Worm (Caenorhabditis elegans) whole organism, L3 larva: ENCODE measurements around the gene ztf-20.

Experiments
- ama-1 ChIP-seq: fragments of 150-350 bp; optimal IDR thresholded peaks from 2 replicates; lab custom pipeline; 2018
- egl-5 ChIP-seq: fragments of 150-350 bp; optimal IDR thresholded peaks from 2 replicates; lab custom pipeline; 2017; ENCODE audit warnings: missing biosample characterization, missing genetic modification reagents, missing genetic modification characterization, inconsistent platforms
- elt-1 ChIP-seq: fragments of 150-350 bp; optimal IDR thresholded peaks from 2 replicates; lab custom pipeline; 2014; ENCODE audit warnings: missing biosample characterization, missing genetic modification characterization
- lin-15B ChIP-seq: fragments of 150-350 bp; optimal IDR thresholded peaks from 2 replicates; lab custom pipeline; 2014; ENCODE audit warnings: missing biosample characterization, missing genetic modification characterization
- mdl-1 ChIP-seq: fragments of 150-350 bp; optimal IDR thresholded peaks from 2 replicates; lab custom pipeline; 2014; ENCODE audit warnings: missing biosample characterization, missing genetic modification characterization
- nhr-25 ChIP-seq: sonication (generic microtip); optimal IDR thresholded peaks from 2 replicates; lab custom pipeline; 2017; ENCODE audit warnings: missing biosample characterization, missing genetic modification characterization
- nhr-76 ChIP-seq: fragments of 150-350 bp; sonication (generic microtip); optimal IDR thresholded peaks from 5 replicates; lab custom pipeline; 2014; ENCODE audit warnings: missing biosample characterization, missing genetic modification characterization
- nhr-77 ChIP-seq: fragments of 150-350 bp; optimal IDR thresholded peaks from 2 replicates; lab custom pipeline; 2014; ENCODE audit warnings: missing biosample characterization, missing genetic modification characterization
- sea-2 ChIP-seq: fragments of 150-350 bp; sonication (generic microtip); optimal IDR thresholded peaks from 4 replicates; lab custom pipeline; 2014; ENCODE audit warnings: missing biosample characterization, missing genetic modification reagents, missing genetic modification characterization
- skn-1 ChIP-seq: fragments of 150-350 bp; optimal IDR thresholded peaks from 2 replicates; lab custom pipeline; 2014; ENCODE audit warnings: missing biosample characterization, missing genetic modification characterization
- snpc-4 ChIP-seq: fragments of 150-350 bp; optimal IDR thresholded peaks from 2 replicates; lab custom pipeline; 2014; ENCODE audit warnings: missing biosample characterization, missing genetic modification characterization
- unc-39 ChIP-seq: sonication (generic microtip); optimal IDR thresholded peaks from 4 replicates; lab custom pipeline; 2017; ENCODE audit warnings: missing biosample characterization, missing genetic modification characterization
- ztf-11 ChIP-seq: fragments of 150-350 bp; optimal IDR thresholded peaks from 2 replicates; lab custom pipeline; 2014; ENCODE audit warnings: missing biosample characterization, missing genetic modification characterization

DNA sequence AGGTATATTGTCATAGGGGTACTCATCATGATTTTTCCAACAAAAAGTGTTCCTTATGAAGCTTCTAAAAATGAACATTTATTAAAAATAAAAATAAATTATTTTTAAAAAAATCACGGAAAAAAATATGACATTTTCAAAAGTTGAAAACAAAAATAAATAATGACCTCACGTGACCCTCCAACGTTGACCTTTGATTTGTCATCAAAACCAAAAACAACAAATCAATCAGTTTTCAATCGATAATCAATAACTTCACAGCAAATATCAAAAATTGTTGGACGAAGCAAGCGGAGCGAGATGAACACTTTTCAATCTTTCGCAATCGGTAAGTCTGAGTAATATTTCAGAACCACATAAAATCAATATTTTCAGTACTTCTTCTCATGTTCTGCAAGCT lies 19.6 kb downstream of the ztf-20 start, which contains the start of gene Y80D3A.8:
- no peak for TF ChIP-seq snpc-4 (tag; lab: Kevin White, UChicago)
- TF ChIP-seq skn-1 (tag; lab: Kevin White, UChicago), result no peak
- TF ChIP-seq nhr-77 (tag; lab: Kevin White, UChicago), result no peak
- no peak for TF ChIP-seq ztf-11 (tag; lab: Kevin White, UChicago)
- TF ChIP-seq ama-1, result no peak
- TF ChIP-seq nhr-25 (tag; lab: Kevin White, UChicago), result no peak
- no peak for TF ChIP-seq elt-1 (tag; lab: Kevin White, UChicago)
- TF ChIP-seq nhr-76 (tag; lab: Kevin White, UChicago), result no peak
- no peak for TF ChIP-seq sea-2 (GFP tag; lab: Kevin White, UChicago)
- no peak for TF ChIP-seq mdl-1 (tag; lab: Kevin White, UChicago)
- no peak for TF ChIP-seq egl-5
- no peak for TF ChIP-seq lin-15B
- no peak for TF ChIP-seq unc-39 (tag; lab: Kevin White, UChicago)
